Fruit fly (Drosophila melanogaster): ENCODE results near the gene Pect.

Pect gene

DNA sequence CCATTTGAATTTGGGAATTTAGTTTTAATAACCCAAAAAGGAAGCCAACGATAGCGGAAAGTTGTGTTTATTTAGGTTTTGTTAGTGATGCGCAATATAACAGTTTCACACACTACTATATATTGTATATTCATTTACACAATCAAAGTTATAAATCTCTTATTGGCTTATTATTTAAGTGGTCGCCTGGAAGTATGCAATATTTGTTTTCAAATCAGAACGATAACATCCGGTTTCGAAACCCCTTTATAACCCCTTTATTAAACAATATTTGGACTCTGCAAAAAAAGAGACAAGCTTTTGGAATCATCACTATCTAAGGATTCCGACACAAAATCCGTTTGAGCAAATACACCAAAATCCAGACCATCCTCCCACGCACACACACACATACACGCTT is 45.7 kb upstream of the Pect start:
- TF ChIP-seq CG18764 (GFP tag; optimal IDR thresholded peaks at IDR 0.05): no peak
- TF ChIP-seq gt (GFP tag; IDR thresholded peaks at IDR 0.05): no peak
- TF ChIP-seq Spps (tag; optimal IDR thresholded peaks at IDR 0.05): no peak
- TF ChIP-seq jumu (GFP tag; optimal IDR thresholded peaks at IDR 0.05): no peak
- TF ChIP-seq CG4707 (GFP tag; optimal IDR thresholded peaks at IDR 0.05): no peak
- TF ChIP-seq pan (optimal IDR thresholded peaks at IDR 0.05): no peak
- peak in 1 of 2 experiments; percentile 15 for TF ChIP-seq pan (GFP tag; optimal IDR thresholded peaks at IDR 0.05 in 1 of 2, IDR thresholded peaks at IDR 0.05 in 1 of 2)
- TF ChIP-seq CG2875 (GFP tag; optimal IDR thresholded peaks at IDR 0.05): no peak
- TF ChIP-seq ase (GFP tag; IDR thresholded peaks at IDR 0.05): no peak
- TF ChIP-seq sr (GFP tag; IDR thresholded peaks at IDR 0.05): no peak
- TF ChIP-seq CG16815 (GFP tag; optimal IDR thresholded peaks at IDR 0.05): no peak
- TF ChIP-seq Lhr (GFP tag; optimal IDR thresholded peaks at IDR 0.05): no peak
- TF ChIP-seq kay (GFP tag; optimal IDR thresholded peaks at IDR 0.05): no peak
- no peak for TF ChIP-seq yki (optimal IDR thresholded peaks at IDR 0.05)
- TF ChIP-seq unc-4 (GFP tag; IDR thresholded peaks at IDR 0.05; ENCODE audit: partially characterized antibody): no peak
- TF ChIP-seq Fer3 (tag; optimal IDR thresholded peaks at IDR 0.05): peak; percentile 39
- TF ChIP-seq CG9437 (GFP tag; optimal IDR thresholded peaks at IDR 0.05): no peak
- no peak for TF ChIP-seq CG10543 (GFP tag; optimal IDR thresholded peaks at IDR 0.05)
- TF ChIP-seq zf30C (GFP tag; optimal IDR thresholded peaks at IDR 0.05): no peak
- TF ChIP-seq CG14860 (GFP tag; IDR thresholded peaks at IDR 0.05; ENCODE audit: partially characterized antibody): no peak
- TF ChIP-seq dmrt11E (tag; optimal IDR thresholded peaks at IDR 0.05): no peak
- no peak for TF ChIP-seq ssp (GFP tag; IDR thresholded peaks at IDR 0.05)
- no peak for TF ChIP-seq CG12942 (GFP tag; optimal IDR thresholded peaks at IDR 0.05)
- no peak for TF ChIP-seq NC2β (GFP tag; optimal IDR thresholded peaks at IDR 0.05)
- no peak for TF ChIP-seq ranshi (GFP tag; IDR thresholded peaks at IDR 0.05)
- TF ChIP-seq Lpt (GFP tag; optimal IDR thresholded peaks at IDR 0.05): no peak
- TF ChIP-seq Asciz (GFP tag; optimal IDR thresholded peaks at IDR 0.05): peak; percentile 28
- no peak for TF ChIP-seq chif (GFP tag; optimal IDR thresholded peaks at IDR 0.05)
- no peak for TF ChIP-seq YL-1 (GFP tag; optimal IDR thresholded peaks at IDR 0.05)
- no peak for TF ChIP-seq CG13775 (GFP tag; optimal IDR thresholded peaks at IDR 0.05)
- TF ChIP-seq Awh (GFP tag; IDR thresholded peaks at IDR 0.05): no peak
- TF ChIP-seq CG13296 (GFP tag; optimal IDR thresholded peaks at IDR 0.05): peak; percentile 67
- no peak for TF ChIP-seq HLH54F (GFP tag; optimal IDR thresholded peaks at IDR 0.05)
- no peak for TF ChIP-seq Ssrp (tag; optimal IDR thresholded peaks at IDR 0.05)
- TF ChIP-seq dan (GFP tag; IDR thresholded peaks at IDR 0.05): no peak
- no peak for TF ChIP-seq CG10431 (GFP tag; optimal IDR thresholded peaks at IDR 0.05)
- TF ChIP-seq luna (GFP tag; optimal IDR thresholded peaks at IDR 0.05): no peak
- no peak for TF ChIP-seq D (optimal IDR thresholded peaks at IDR 0.05)
- no peak for TF ChIP-seq D (GFP tag; optimal IDR thresholded peaks at IDR 0.05)
- TF ChIP-seq BtbVII (GFP tag; optimal IDR thresholded peaks at IDR 0.05): peak; percentile 48
- TF ChIP-seq trem (tag; optimal IDR thresholded peaks at IDR 0.05): no peak
- no peak for TF ChIP-seq CG7745 (tag; optimal IDR thresholded peaks at IDR 0.05)
- no peak for TF ChIP-seq Camta (GFP tag; optimal IDR thresholded peaks at IDR 0.05)
- no peak for TF ChIP-seq CG30431 (GFP tag; optimal IDR thresholded peaks at IDR 0.05)
- no peak for TF ChIP-seq mld (GFP tag; IDR thresholded peaks at IDR 0.05; ENCODE audit: partially characterized antibody)
- TF ChIP-seq Abd-B (GFP tag; optimal IDR thresholded peaks at IDR 0.05): no peak
- no peak for TF ChIP-seq gcm2 (GFP tag; optimal IDR thresholded peaks at IDR 0.05)
- no peak for TF ChIP-seq CG2678 (tag; optimal IDR thresholded peaks at IDR 0.05)
- TF ChIP-seq CG4282 (GFP tag; optimal IDR thresholded peaks at IDR 0.05): no peak
- TF ChIP-seq HmgZ (tag; optimal IDR thresholded peaks at IDR 0.05): no peak
- TF ChIP-seq tup (GFP tag; optimal IDR thresholded peaks at IDR 0.05): no peak
- TF ChIP-seq amos (GFP tag; IDR thresholded peaks at IDR 0.05; ENCODE audit: partially characterized antibody): no peak

Data from whole organism, embryonic.